Fruit fly (Drosophila melanogaster) whole organism, wandering third instar larva: Measurements from ENCODE around the gene CG6788.
A peak's percentile ranks its signal among the peaks of the same experiment; 100 is the strongest.

Experiments
- Abd-B ChIP-seq: fragments of >200 bp; optimal IDR thresholded peaks from 2 replicates; lab custom pipeline; 2017; ENCODE audit warnings: missing biosample characterization, missing genetic modification characterization
- CG32264 ChIP-seq: fragments of 200-800 bp; sonication (Bioruptor generic); optimal IDR thresholded peaks from 2 replicates; lab custom pipeline; 2016; ENCODE audit warnings: missing biosample characterization, missing genetic modification characterization
- CG9705 ChIP-seq: fragments of 200-800 bp; sonication (Bioruptor generic); optimal IDR thresholded peaks from 2 replicates; lab custom pipeline; 2018; ENCODE audit warnings: missing biosample characterization, mild to moderate bottlenecking, missing genetic modification characterization
- CrebA ChIP-seq: fragments of 200-800 bp; sonication (Bioruptor generic); optimal IDR thresholded peaks from 2 replicates; lab custom pipeline; 2016; ENCODE audit warnings: missing biosample characterization, mild to moderate bottlenecking, missing genetic modification characterization, borderline replicate concordance
- Dfd ChIP-seq: fragments of >200 bp; optimal IDR thresholded peaks from 2 replicates; lab custom pipeline; 2017; ENCODE audit warnings: missing biosample characterization, missing genetic modification characterization
- Dif ChIP-seq: fragments of 200-275, 200-300 bp; sonication (Bioruptor generic); optimal IDR thresholded peaks from 2 replicates; lab custom pipeline; 2018; ENCODE audit warnings: missing biosample characterization, missing genetic modification characterization; ENCODE audit not compliant: partially characterized antibody
- GATAd ChIP-seq: sonication (Bioruptor generic); optimal IDR thresholded peaks from 2 replicates; lab custom pipeline; 2016; ENCODE audit warnings: missing biosample characterization, missing genetic modification characterization
- Hr83 ChIP-seq: fragments of 200-300 bp; sonication (Bioruptor generic); optimal IDR thresholded peaks from 2 replicates; lab custom pipeline; 2016; ENCODE audit warnings: missing biosample characterization, mild to moderate bottlenecking, missing genetic modification characterization, moderate library complexity; ENCODE audit not compliant: poor library complexity, severe bottlenecking
- Jra ChIP-seq: sonication (Bioruptor generic); optimal IDR thresholded peaks from 2 replicates; lab custom pipeline; 2016; ENCODE audit warnings: missing biosample characterization, missing genetic modification characterization
- Mio ChIP-seq: sonication (Bioruptor generic); optimal IDR thresholded peaks from 2 replicates; lab custom pipeline; 2016; ENCODE audit warnings: missing biosample characterization, missing genetic modification characterization
- N ChIP-seq: fragments of >200 bp; optimal IDR thresholded peaks from 2 replicates; lab custom pipeline; 2018; ENCODE audit warnings: missing biosample characterization, missing external identifiers, missing genetic modification characterization
- OdsH ChIP-seq: fragments of 200-800 bp; sonication (Bioruptor generic); optimal IDR thresholded peaks from 2 replicates; lab custom pipeline; 2016; ENCODE audit warnings: missing biosample characterization, mild to moderate bottlenecking, missing genetic modification characterization
- Rel ChIP-seq, 2 experiments: fragments of 200-800 bp; sonication (Bioruptor generic) in 1 of 2; optimal IDR thresholded peaks; 2 replicates in 1 of 2; 3 replicates in 1 of 2; lab custom pipeline; 2016 to 2019; ENCODE audit warnings: mild to moderate bottlenecking in 2 of 2, missing biosample characterization in 2 of 2, missing genetic modification characterization in 2 of 2, moderate library complexity in 1 of 2
- Sp1 ChIP-seq: fragments of 200-800 bp; sonication (Bioruptor generic); optimal IDR thresholded peaks from 3 replicates; lab custom pipeline; 2019; ENCODE audit warnings: missing biosample characterization, mild to moderate bottlenecking, missing genetic modification characterization, moderate library complexity
- Vsx2 ChIP-seq: fragments of 200-300, 225-300 bp; sonication (Bioruptor generic); optimal IDR thresholded peaks from 2 replicates; lab custom pipeline; 2018; ENCODE audit warnings: missing biosample characterization, missing genetic modification characterization; ENCODE audit not compliant: partially characterized antibody
- br ChIP-seq: fragments of 200-800 bp; sonication (Bioruptor generic); optimal IDR thresholded peaks from 2 replicates; lab custom pipeline; 2016; ENCODE audit warnings: missing biosample characterization, missing genetic modification characterization
- dl ChIP-seq, 2 experiments: fragments of 175-275, 200-275 bp in 1 of 2; fragments of 200-275 bp in 1 of 2; sonication (Bioruptor generic); optimal IDR thresholded peaks; lab custom pipeline; 2018; ENCODE audit warnings: mild to moderate bottlenecking in 2 of 2, missing biosample characterization in 2 of 2, missing genetic modification characterization in 2 of 2, moderate library complexity in 2 of 2; ENCODE audit not compliant: partially characterized antibody in 2 of 2, insufficient read depth in 1 of 2
- dsf ChIP-seq: sonication (Bioruptor generic); optimal IDR thresholded peaks from 2 replicates; lab custom pipeline; 2016; ENCODE audit warnings: missing biosample characterization, missing genetic modification characterization, borderline replicate concordance
- foxo ChIP-seq, 2 experiments: fragments of 200-800 bp; sonication (Bioruptor generic); optimal IDR thresholded peaks; 2 replicates in 1 of 2; 3 replicates in 1 of 2; lab custom pipeline; 2016 to 2017; ENCODE audit warnings: missing biosample characterization in 2 of 2, missing genetic modification characterization in 2 of 2
- fru ChIP-seq: fragments of 200-800 bp; sonication (Bioruptor generic); optimal IDR thresholded peaks from 3 replicates; lab custom pipeline; 2016; ENCODE audit warnings: missing biosample characterization, mild to moderate bottlenecking, missing genetic modification characterization
- h ChIP-seq: fragments of 200-800 bp; sonication (Bioruptor generic); optimal IDR thresholded peaks from 3 replicates; lab custom pipeline; 2016; ENCODE audit warnings: missing biosample characterization, mild to moderate bottlenecking, missing genetic modification characterization
- jim ChIP-seq: fragments of 175-275, 200-325 bp; sonication (Bioruptor generic); optimal IDR thresholded peaks from 2 replicates; lab custom pipeline; 2016; ENCODE audit warnings: missing biosample characterization, mild to moderate bottlenecking, missing genetic modification characterization
- lola ChIP-seq: fragments of >200 bp; optimal IDR thresholded peaks from 2 replicates; lab custom pipeline; 2017; ENCODE audit warnings: missing biosample characterization, missing genetic modification characterization
- pan ChIP-seq: fragments of >200 bp; optimal IDR thresholded peaks from 2 replicates; lab custom pipeline; 2017
- psq ChIP-seq: fragments of 200-800 bp; sonication (Bioruptor generic); optimal IDR thresholded peaks from 3 replicates; lab custom pipeline; 2017; ENCODE audit warnings: missing biosample characterization, mild to moderate bottlenecking, missing genetic modification characterization, moderate library complexity
- rgr ChIP-seq: fragments of 200-800 bp; sonication (Bioruptor generic); optimal IDR thresholded peaks from 3 replicates; lab custom pipeline; 2016; ENCODE audit warnings: missing biosample characterization, mild to moderate bottlenecking, missing genetic modification characterization
- sage ChIP-seq: fragments of 200-800 bp; sonication (Bioruptor generic); optimal IDR thresholded peaks from 2 replicates; lab custom pipeline; 2016; ENCODE audit warnings: missing biosample characterization, mild to moderate bottlenecking, missing genetic modification characterization
- tai ChIP-seq: sonication (Bioruptor generic); optimal IDR thresholded peaks from 2 replicates; lab custom pipeline; 2016; ENCODE audit warnings: missing biosample characterization, missing genetic modification characterization
- usp ChIP-seq: fragments of >200 bp; optimal IDR thresholded peaks from 2 replicates; lab custom pipeline; 2017; ENCODE audit warnings: missing biosample characterization, missing genetic modification characterization
- woc ChIP-seq: sonication (Bioruptor generic); optimal IDR thresholded peaks from 2 replicates; lab custom pipeline; 2016; ENCODE audit warnings: missing biosample characterization, mild to moderate bottlenecking, missing genetic modification characterization

Gene CG6788

dm6 chrX:17910941-17911703 lies 23.1 kb downstream of the CG6788 start, which contains the start of gene CG6847 (continued):
- no peak for TF ChIP-seq Jra (GFP tag; lab: Kevin White, UChicago)
- no peak for TF ChIP-seq Hr83 (GFP tag; lab: Kevin White, UChicago)
- TF ChIP-seq dsf = no peak

DNA sequence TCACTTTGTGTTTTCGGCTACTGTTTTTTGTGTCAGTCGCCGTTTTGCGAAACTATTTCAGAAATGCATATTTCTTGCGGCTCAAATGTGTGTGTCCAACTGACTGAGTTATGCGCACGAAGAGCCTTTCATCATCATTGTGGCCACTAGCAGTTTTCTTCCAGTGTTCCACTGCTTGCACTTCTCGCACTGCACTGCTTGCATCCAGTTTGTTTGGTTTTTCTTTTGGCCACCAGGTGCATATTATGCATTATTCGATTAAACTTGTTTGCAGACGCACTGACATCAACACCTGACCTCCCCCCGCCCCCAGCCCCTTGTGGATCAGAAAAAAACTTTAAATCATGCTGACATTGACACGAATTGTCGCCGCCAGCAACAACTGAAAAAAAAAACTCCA lies 24.5 kb downstream of the CG6788 start:
- TF ChIP-seq Dif (no peak), Sp1 (GFP tag; lab: Kevin White, UChicago) (no peak), lola (GFP tag; lab: Kevin White, UChicago) (no peak), usp (GFP tag; lab: Kevin White, UChicago) (no peak), psq (GFP tag; lab: Kevin White, UChicago) (no peak), dsf (no peak), sage (GFP tag; lab: Kevin White, UChicago) (no peak)

DNA sequence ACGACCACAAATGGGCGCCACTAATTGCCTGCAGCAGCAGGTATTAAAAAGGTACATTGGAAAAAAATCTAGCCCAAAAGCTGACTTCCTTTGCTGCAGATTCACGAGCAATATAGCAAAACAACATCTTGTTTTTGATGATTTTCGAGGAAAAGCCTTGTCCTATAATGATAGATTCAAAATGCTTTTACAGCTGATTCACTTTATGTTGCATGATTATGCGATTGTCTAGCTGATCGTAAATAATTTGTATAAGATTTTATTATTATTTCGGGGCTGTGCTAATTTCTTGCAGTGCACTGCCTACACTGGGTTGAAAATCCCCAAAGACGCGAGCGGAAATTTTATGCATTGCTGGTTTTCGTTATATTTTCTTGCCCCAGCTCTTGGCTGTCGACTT lies 26.5 kb downstream of the CG6788 start:
- no peak for TF ChIP-seq tai (GFP tag; lab: Kevin White, UChicago)
- no peak for TF ChIP-seq CG32264
- TF ChIP-seq br (GFP tag; lab: Kevin White, UChicago) = no peak
- TF ChIP-seq N = no peak
- no peak for TF ChIP-seq Dif
- no peak for TF ChIP-seq sage (GFP tag; lab: Kevin White, UChicago)
- no peak for TF ChIP-seq CrebA (GFP tag; lab: Kevin White, UChicago)
- TF ChIP-seq rgr (GFP tag; lab: Kevin White, UChicago) = no peak
- no peak for TF ChIP-seq pan (lab: Kevin White, UChicago)
- no peak for TF ChIP-seq jim (GFP tag; lab: Kevin White, UChicago)
- peak in 1 of 2 experiments; percentile 5 for TF ChIP-seq foxo (GFP tag; optimal IDR thresholded peaks at IDR 0.05; lab: Kevin White, UChicago)
- TF ChIP-seq Abd-B (GFP tag; lab: Kevin White, UChicago) = no peak
- no peak for TF ChIP-seq CG9705 (GFP tag; lab: Kevin White, UChicago)
- no peak for TF ChIP-seq GATAd (GFP tag; lab: Kevin White, UChicago)
- TF ChIP-seq OdsH (GFP tag; lab: Kevin White, UChicago) = no peak
- peak; percentile 7 for TF ChIP-seq h
- TF ChIP-seq fru (GFP tag; lab: Kevin White, UChicago) = peak; percentile 9
- TF ChIP-seq woc (GFP tag; lab: Kevin White, UChicago) = no peak
- no peak for TF ChIP-seq dsf
- no peak for TF ChIP-seq usp (GFP tag; lab: Kevin White, UChicago)
- TF ChIP-seq Dfd (GFP tag; lab: Kevin White, UChicago) = no peak
- TF ChIP-seq dl (GFP tag; optimal IDR thresholded peaks at IDR 0.05; lab: Kevin White, UChicago; ENCODE audit: insufficient read depth in 1 of 2, partially characterized antibody in 2 of 2) = no peak
- no peak for TF ChIP-seq lola (GFP tag; lab: Kevin White, UChicago)
- TF ChIP-seq Mio (GFP tag; lab: Kevin White, UChicago) = no peak
- no peak for TF ChIP-seq Rel (GFP tag; optimal IDR thresholded peaks at IDR 0.05; lab: Kevin White, UChicago)
- no peak for TF ChIP-seq Rel (tag; optimal IDR thresholded peaks at IDR 0.05; lab: Kevin White, UChicago)

- TF ChIP-seq foxo (GFP tag; optimal IDR thresholded peaks at IDR 0.05; lab: Kevin White, UChicago) (no peak), Abd-B (GFP tag; lab: Kevin White, UChicago) (no peak)
These were observed 28.0 kb downstream of the CG6788 start for dm6 chrX:17915929-17916328.

DNA sequence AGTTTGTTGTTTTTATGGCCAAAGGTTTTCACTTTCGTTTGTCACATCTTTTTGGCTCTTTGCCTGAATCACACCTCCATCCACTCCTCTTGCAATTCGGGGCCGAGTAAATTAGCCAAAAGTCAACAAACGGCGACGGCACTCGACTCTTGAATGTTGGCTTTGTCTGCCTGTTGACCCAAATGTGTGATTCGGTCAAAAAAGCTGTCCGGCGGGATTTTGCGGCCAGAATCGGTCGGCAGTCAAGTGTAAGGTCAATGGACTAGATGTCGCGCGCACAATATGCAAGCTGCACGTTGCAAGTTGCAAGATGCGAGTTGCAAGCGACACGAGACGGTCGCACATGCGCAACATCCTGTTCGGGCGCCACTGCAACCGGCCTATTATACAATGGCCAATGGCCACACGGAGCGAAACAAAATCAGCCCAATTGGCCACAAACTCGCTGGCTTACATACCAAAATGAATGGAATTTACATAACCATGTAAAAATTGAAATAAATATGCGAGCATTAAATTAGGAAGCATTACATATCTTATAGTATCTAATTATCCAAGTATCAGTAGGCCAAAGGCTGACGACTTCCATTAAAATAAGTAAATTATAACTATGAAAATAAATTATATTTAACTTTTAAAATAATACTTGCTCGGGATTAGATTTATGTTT lies 29.7 kb downstream of the CG6788 start:
- TF ChIP-seq Vsx2 (peak; percentile 65), OdsH (GFP tag; lab: Kevin White, UChicago) (no peak)
